Worm (Caenorhabditis elegans) whole organism, L2 larva: ENCODE results near the gene srd-16.

Experiments
- R02D3.7 ChIP-seq: fragments of 150-350 bp; optimal IDR thresholded peaks from 2 replicates; lab custom pipeline; 2014; ENCODE audit warnings: missing biosample characterization, missing genetic modification characterization
- alr-1 ChIP-seq: fragments of 150-350 bp; optimal IDR thresholded peaks from 2 replicates; lab custom pipeline; 2014; ENCODE audit warnings: missing biosample characterization, missing genetic modification characterization
- ama-1 ChIP-seq: fragments of 150-350 bp; optimal IDR thresholded peaks from 2 replicates; lab custom pipeline; 2018; ENCODE audit warnings: inconsistent platforms
- ceh-82 ChIP-seq: fragments of 150-350 bp; optimal IDR thresholded peaks from 2 replicates; lab custom pipeline; 2014; ENCODE audit warnings: missing biosample characterization, missing genetic modification characterization
- nhr-12 ChIP-seq: fragments of 150-350 bp; optimal IDR thresholded peaks from 2 replicates; lab custom pipeline; 2014; ENCODE audit warnings: missing biosample characterization, missing genetic modification characterization
- nhr-237 ChIP-seq: fragments of 150-350 bp; optimal IDR thresholded peaks from 2 replicates; lab custom pipeline; 2014; ENCODE audit warnings: missing biosample characterization, missing genetic modification characterization
- nhr-25 ChIP-seq: fragments of 150-350 bp; sonication (generic microtip); optimal IDR thresholded peaks from 3 replicates; lab custom pipeline; 2014; ENCODE audit warnings: missing biosample characterization, missing genetic modification characterization
- nhr-77 ChIP-seq: fragments of 150-350 bp; optimal IDR thresholded peaks from 2 replicates; lab custom pipeline; 2014; ENCODE audit warnings: missing biosample characterization, missing genetic modification characterization
- sma-9 ChIP-seq, 2 experiments: fragments of 150-350 bp in 1 of 2; sonication (generic microtip) in 1 of 2; optimal IDR thresholded peaks; 2 replicates each; lab custom pipeline; 2014 to 2016; ENCODE audit warnings: missing genetic modification characterization in 2 of 2, mild to moderate bottlenecking in 1 of 2, missing biosample characterization in 1 of 2, missing compliant biosample characterization in 1 of 2, missing genetic modification reagents in 1 of 2, moderate library complexity in 1 of 2
- unc-62 ChIP-seq: fragments of 150-350 bp; optimal IDR thresholded peaks from 2 replicates; lab custom pipeline; 2014; ENCODE audit warnings: missing biosample characterization, missing genetic modification reagents, missing genetic modification characterization
- zag-1 ChIP-seq: fragments of 150-350 bp; optimal IDR thresholded peaks from 2 replicates; lab custom pipeline; 2014; ENCODE audit warnings: missing biosample characterization, missing genetic modification characterization
- ztf-11 ChIP-seq: sonication (generic microtip); optimal IDR thresholded peaks from 2 replicates; lab custom pipeline; 2017; ENCODE audit warnings: missing biosample characterization, missing genetic modification characterization
- ztf-4 ChIP-seq: fragments of 150-350 bp; optimal IDR thresholded peaks from 2 replicates; lab custom pipeline; 2014; ENCODE audit warnings: missing biosample characterization, missing genetic modification characterization

- no peak for TF ChIP-seq nhr-77
- no peak for TF ChIP-seq ceh-82
- TF ChIP-seq ztf-4 = no peak
- TF ChIP-seq ama-1 (lab: Kevin White, UChicago) = no peak
- TF ChIP-seq R02D3.7 (tag; lab: Kevin White, UChicago) = no peak
- no peak for TF ChIP-seq nhr-25 (tag; lab: Kevin White, UChicago)
- TF ChIP-seq sma-9 (GFP tag; optimal IDR thresholded peaks at IDR 0.05; lab: Kevin White, UChicago) = no peak
- TF ChIP-seq sma-9 (tag; optimal IDR thresholded peaks at IDR 0.05; lab: Kevin White, UChicago) = no peak
- TF ChIP-seq nhr-12 (tag; lab: Kevin White, UChicago) = no peak
- TF ChIP-seq alr-1 (tag; lab: Kevin White, UChicago) = no peak
- no peak for TF ChIP-seq zag-1 (tag; lab: Kevin White, UChicago)
- no peak for TF ChIP-seq unc-62 (GFP tag; lab: Kevin White, UChicago)
- no peak for TF ChIP-seq ztf-11 (tag; lab: Kevin White, UChicago)
- no peak for TF ChIP-seq nhr-237 (tag; lab: Kevin White, UChicago)
Measured at ce11 chrV:5862479-5863188, 37.2 kb downstream of the srd-16 start, which contains the start of gene F26F12.8.
